Fruit fly (Drosophila melanogaster): Measurements from ENCODE around the gene PSMG1.
A peak's percentile ranks its signal among the peaks of the same experiment; 100 is the strongest.

The PSMG1 gene

dm6 chr3R:5758624-5759209 is 35.4 kb downstream of the PSMG1 start, which contains the start of gene Sec8:
Gene Sec8, minus strand, starts transcription at chr3R:5758997.
- no peak for TF ChIP-seq OdsH (GFP tag; optimal IDR thresholded peaks at IDR 0.05)
- TF ChIP-seq cyc (GFP tag; optimal IDR thresholded peaks at IDR 0.05) = peak; percentile 23
- TF ChIP-seq vri (GFP tag; optimal IDR thresholded peaks at IDR 0.05) = no peak
- TF ChIP-seq net (GFP tag; optimal IDR thresholded peaks at IDR 0.05) = no peak
- peak; percentile 32 for TF ChIP-seq CG31627 (GFP tag; optimal IDR thresholded peaks at IDR 0.05)
- peak; percentile 56 for TF ChIP-seq esn (GFP tag; optimal IDR thresholded peaks at IDR 0.05)
- TF ChIP-seq lz (GFP tag; optimal IDR thresholded peaks at IDR 0.05) = peak; percentile 34
- TF ChIP-seq Sox14 (GFP tag; optimal IDR thresholded peaks at IDR 0.05) = peak; percentile 45

DNA sequence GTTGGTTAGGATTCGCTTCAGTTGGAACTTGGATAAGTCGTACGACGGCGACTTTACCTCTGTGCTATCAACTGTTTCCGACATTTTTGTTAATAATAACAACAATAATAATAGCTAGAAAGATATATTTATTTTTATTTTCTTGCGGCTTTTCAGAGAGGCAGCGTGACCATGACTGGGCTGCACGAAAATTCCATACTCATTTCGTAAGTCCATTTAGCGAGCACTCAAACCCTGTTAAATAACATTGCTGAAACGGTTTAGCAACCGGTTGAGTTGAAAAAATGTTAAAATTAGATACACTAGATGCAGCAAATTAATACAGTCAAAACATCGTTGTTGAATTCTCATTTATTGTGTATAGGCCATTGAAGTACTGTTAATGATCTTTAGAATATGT is 39.5 kb downstream of the PSMG1 start, which contains the start of gene Dcps:
TSS of gene Dcps (minus strand) at position 181 of the 400 bp plus-strand sequence.
- no peak for TF ChIP-seq Blimp-1 (GFP tag; optimal IDR thresholded peaks at IDR 0.05)
- no peak for TF ChIP-seq CG6792 (GFP tag; optimal IDR thresholded peaks at IDR 0.05)
- TF ChIP-seq CG6276 (GFP tag; optimal IDR thresholded peaks at IDR 0.05) = no peak
- TF ChIP-seq Sox14 (GFP tag; optimal IDR thresholded peaks at IDR 0.05) = no peak
- no peak for TF ChIP-seq Met (GFP tag; optimal IDR thresholded peaks at IDR 0.05)
- no peak for TF ChIP-seq svp (GFP tag)
- TF ChIP-seq OdsH (GFP tag; optimal IDR thresholded peaks at IDR 0.05) = no peak

- no peak for TF ChIP-seq Blimp-1 (GFP tag; optimal IDR thresholded peaks at IDR 0.05)
- no peak for TF ChIP-seq pdm3 (GFP tag; optimal IDR thresholded peaks at IDR 0.05)
- no peak for TF ChIP-seq Hr4 (GFP tag; optimal IDR thresholded peaks at IDR 0.05)
- TF ChIP-seq fkh (GFP tag; optimal IDR thresholded peaks at IDR 0.05) = peak; percentile 64
- TF ChIP-seq CG9139 (GFP tag; optimal IDR thresholded peaks at IDR 0.05) = no peak
- TF ChIP-seq Eip75B (GFP tag; optimal IDR thresholded peaks at IDR 0.05) = no peak
- no peak for TF ChIP-seq CG32006 (GFP tag; optimal IDR thresholded peaks at IDR 0.05)
- TF ChIP-seq dac (GFP tag; optimal IDR thresholded peaks at IDR 0.05) = no peak
These were observed 47.5 kb downstream of the PSMG1 start for dm6 chr3R:5746646-5747045.

Data from whole organism, prepupa.